Fruit fly (Drosophila melanogaster): Measurements from ENCODE around the gene hang.
A peak's percentile ranks its signal among the peaks of the same experiment; 100 is the strongest.

hang gene

DNA sequence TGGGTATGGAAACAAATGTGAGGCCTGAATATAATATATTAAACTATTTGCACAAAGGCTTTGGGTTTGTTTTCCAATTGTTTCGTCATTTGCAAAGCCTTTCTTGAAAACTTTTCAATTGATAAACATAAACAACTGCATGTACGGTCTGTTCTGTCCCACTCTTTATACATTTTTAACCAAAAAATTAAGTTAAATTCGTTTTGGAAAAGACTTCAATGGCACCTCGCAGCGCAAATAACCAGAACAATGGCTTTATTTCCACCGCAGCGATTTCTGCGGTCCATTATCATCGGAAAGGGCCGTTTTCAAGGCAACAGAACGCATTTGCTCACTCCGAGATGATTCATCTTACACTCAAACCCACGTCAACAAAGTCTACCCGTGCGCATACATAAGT lies 1.8 kb upstream of the hang start:
- TF ChIP-seq CTCF (optimal IDR thresholded peaks at IDR 0.05) (no peak), CG8478 (optimal IDR thresholded peaks at IDR 0.05) (no peak)

DNA sequence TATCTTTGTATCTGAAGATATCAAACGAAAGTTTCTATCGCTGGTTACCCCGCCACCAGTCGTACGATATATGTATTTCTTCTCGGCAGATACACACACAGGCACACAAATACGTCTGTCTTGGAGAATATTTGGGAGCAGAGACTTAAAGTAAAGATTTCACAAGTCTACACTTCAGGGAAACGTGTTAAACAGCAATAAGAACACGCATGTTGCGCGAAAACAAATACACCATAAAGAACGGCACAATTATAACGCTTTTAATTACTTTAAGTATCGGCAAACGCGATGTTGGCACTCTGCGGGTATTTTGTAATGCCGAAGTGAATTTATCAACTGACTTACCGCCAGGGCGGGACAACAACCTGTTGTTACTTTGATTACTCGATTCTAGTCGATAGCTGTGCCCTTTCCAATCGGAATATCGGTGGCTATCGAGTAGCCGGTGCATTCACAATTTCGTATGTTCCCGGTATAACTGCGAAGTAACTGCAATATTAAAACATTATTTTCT lies 675 bp upstream of the hang start, which contains the start of gene AnxB11:
TSS of gene AnxB11 (minus strand) at position 367 of the 514 bp plus-strand sequence.
- TF ChIP-seq CTCF (optimal IDR thresholded peaks at IDR 0.05) (no peak), CG8478 (optimal IDR thresholded peaks at IDR 0.05) (no peak)

DNA sequence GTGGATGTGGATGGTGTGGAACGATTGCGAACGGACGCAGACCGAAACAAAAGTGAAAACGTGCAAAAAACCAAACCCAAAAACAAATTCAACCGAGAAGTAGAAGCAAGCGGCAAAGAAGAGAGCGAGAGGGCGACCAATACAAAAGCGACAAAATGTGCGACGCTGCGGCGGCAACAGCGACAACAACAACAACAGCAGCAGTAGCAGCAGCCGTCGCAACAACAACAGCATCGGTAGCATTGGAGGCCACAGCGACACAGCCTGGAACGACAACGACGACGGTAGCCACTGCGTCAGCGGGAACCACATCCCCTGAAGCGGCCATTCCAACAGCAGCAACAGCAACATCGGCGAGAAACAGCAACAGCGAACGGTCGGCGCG lies 486 bp downstream of the hang start:
- no peak for TF ChIP-seq CTCF (optimal IDR thresholded peaks at IDR 0.05)
- TF ChIP-seq CG8478 (optimal IDR thresholded peaks at IDR 0.05) = no peak

DNA sequence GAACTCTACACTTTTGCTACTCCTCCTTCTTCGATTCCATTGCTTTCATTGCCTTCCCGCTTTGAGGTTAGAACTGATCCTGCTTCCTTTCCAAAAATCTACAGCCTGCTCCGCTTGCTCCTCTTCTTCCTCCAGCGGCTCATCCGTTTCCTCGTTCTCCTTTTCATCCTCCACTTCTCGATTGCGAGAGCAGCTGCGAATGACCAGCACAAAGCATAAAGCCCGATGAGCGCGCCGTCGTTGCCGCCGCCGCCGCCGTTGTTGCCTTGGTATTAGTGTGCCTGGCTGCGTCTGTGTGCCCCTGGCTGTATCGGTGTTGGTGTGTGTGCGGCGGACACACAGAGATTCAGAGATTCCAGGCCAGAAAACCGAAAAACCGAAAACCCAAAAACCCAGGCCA lies 1.7 kb downstream of the hang start:
- TF ChIP-seq CG8478 (optimal IDR thresholded peaks at IDR 0.05) (no peak), CTCF (optimal IDR thresholded peaks at IDR 0.05) (no peak)

DNA sequence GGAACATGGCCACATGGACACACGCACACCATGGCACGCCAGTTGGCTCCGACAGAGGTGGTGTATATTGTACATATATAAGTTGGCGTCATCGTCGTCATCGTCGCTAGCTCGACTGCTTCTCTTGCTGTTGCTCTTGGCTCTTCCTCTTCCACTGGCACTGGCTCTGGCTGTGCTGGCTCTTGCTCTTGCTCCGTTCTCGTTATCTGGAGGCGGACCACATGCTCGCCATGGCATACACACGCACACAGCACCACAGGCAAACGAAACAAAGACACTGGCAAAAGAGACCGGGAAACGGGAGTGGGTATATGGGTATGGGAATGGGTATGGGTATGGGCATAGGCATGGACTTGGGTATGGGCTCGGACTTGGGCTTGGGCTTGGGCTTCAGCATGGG lies 2.5 kb downstream of the hang start:
- TF ChIP-seq CTCF (optimal IDR thresholded peaks at IDR 0.05) (no peak), CG8478 (optimal IDR thresholded peaks at IDR 0.05) (no peak)

DNA sequence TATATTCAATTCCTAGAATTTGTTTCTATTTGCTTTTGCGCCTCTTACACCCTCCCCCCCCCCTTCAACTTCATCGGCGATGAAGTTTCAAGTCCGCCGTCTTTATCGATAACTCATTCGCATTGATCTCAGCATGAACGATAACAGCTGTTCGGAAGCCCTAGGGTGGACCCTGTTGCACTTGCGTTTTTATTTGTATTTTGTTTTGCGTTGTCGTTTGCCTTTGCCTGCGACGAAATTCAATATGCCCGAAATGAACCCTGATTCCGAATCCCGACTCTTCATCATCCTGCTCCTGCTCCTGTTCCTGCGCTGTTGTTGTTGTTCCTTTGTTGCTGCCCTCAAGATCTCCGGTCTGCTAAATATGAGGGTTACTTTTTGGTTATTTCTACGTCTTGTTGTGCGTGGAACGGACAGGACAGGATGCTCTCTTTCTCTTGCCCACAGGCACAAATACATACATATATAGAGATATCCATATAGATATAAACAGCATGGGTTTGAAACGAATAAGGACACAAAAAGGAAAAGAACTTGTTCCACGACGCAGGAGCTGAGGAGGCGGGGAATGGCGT lies 3.9 kb downstream of the hang start:
- no peak for TF ChIP-seq CTCF (optimal IDR thresholded peaks at IDR 0.05)
- TF ChIP-seq CG8478 (optimal IDR thresholded peaks at IDR 0.05) = no peak

DNA sequence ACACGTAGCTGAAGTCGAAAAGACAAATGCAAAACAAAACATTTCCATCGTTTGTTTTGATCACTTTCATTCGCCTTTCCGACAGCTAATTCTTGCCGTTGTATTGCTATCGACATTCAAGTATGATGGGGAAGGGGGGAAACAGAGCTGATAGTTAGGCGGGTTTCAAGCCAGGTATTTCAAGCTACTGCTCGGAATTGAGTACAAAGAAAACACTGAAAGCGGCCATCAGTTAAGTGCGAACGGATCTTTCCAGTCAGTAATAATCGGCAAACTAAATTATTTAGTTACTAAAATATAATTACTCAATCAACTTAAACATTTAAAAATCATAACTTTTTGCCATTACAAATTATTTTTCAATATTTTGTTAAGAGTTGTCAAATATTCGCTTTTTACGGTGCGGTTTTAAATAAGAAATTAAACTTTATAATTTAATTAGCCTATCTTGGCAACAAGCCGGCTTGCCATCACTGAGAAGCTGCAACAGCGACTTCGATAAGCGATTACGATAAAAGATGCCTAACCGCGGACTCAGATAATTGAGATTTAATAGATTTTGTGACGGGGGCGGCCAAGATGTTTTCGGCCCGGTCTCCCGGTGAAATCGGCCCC lies 5.3 kb downstream of the hang start:
- TF ChIP-seq CG8478 (optimal IDR thresholded peaks at IDR 0.05) (no peak), CTCF (optimal IDR thresholded peaks at IDR 0.05) (no peak)

DNA sequence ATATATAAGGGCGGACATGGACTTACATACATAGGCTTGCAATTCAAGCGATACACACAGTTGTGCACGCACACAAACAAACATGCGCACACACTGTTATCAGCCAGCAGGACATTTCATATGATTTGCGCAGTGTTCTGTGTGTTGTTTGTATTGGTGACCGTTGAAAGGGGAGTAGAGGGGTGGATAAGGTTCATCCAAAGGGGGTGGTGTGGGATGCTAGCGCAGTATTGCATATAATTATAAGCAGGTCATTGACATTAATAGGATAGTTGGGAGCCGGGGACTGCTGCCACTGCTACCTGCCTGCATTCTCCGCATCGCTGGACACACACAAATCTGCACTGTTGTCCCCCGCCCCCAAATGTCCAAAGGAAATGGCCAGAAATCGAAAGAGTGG lies 5.8 kb downstream of the hang start:
- TF ChIP-seq CG8478 (optimal IDR thresholded peaks at IDR 0.05) (no peak), CTCF (optimal IDR thresholded peaks at IDR 0.05) (no peak)

DNA sequence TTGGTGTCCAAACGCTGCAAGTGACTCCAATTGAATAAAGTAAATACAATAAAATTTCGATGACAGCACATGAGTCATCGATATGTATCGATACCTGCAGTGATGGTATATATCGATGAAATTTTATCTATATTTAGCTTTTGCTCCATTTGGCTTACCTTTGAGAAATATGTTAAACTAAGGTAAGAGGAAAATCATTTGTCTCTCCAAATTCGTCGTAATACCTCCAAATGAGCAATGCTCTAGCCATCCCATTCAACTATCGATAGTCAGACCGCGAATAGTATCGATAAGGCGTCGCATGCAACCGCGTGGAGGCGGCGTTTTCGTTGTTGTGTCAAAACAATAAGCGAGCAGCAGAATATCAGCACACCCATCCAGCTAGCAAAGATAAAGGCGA lies 18.6 kb downstream of the hang start, which contains the start of the genes Cdc50 and rngo:
TSS of gene Cdc50 (minus strand) at position 52 of the 400 bp plus-strand sequence.
TSS of gene rngo (plus strand) at position 189 of the 400 bp plus-strand sequence.
- TF ChIP-seq CG8478 (optimal IDR thresholded peaks at IDR 0.05) (no peak), CTCF (optimal IDR thresholded peaks at IDR 0.05) (no peak)

DNA sequence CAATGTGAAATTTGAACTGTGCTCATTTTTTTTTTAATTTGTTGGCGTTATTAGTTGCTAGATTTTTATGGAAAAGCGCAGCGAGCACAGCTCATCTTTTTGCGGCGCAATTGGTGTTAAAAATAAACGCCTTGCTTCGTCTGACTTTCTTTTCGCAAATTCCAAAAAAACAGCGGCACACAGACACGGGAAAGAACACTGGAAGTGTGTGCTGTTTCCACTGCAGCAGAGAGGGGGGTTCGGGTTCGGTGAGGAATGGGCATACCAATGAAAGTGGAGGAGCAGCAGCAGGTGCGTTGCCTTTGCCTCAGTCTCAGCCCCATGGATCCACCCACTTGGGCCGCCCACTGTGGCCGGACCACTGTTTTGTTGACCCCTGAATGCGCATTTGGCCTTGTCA lies 19.7 kb downstream of the hang start:
- no peak for TF ChIP-seq CG8478 (optimal IDR thresholded peaks at IDR 0.05)
- no peak for TF ChIP-seq CTCF (optimal IDR thresholded peaks at IDR 0.05)

DNA sequence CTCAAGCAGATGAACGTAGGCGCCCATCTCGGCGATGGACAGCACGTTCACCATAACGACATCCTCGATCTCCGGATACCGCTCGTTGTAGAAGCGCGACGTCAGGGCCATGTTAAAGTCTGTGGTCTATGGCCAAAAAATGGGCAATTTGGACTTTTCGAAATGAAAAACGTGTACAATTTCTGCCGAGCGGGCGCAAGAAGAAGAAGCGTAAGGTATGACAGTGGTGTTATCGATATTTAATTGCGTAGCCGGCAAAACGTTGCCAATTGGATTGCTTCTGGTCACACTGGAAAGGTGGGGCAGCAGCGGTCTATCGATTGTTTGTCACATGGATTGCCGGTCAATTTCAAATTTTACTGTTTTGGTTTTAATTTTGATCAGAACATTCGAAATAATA lies 24.1 kb downstream of the hang start, which contains the start of gene eIF2alpha:
TSS of gene eIF2alpha (minus strand) at position 225 of the 400 bp plus-strand sequence.
- TF ChIP-seq CTCF (optimal IDR thresholded peaks at IDR 0.05) = peak; percentile 10 to 13
- TF ChIP-seq CG8478 (optimal IDR thresholded peaks at IDR 0.05) = no peak

DNA sequence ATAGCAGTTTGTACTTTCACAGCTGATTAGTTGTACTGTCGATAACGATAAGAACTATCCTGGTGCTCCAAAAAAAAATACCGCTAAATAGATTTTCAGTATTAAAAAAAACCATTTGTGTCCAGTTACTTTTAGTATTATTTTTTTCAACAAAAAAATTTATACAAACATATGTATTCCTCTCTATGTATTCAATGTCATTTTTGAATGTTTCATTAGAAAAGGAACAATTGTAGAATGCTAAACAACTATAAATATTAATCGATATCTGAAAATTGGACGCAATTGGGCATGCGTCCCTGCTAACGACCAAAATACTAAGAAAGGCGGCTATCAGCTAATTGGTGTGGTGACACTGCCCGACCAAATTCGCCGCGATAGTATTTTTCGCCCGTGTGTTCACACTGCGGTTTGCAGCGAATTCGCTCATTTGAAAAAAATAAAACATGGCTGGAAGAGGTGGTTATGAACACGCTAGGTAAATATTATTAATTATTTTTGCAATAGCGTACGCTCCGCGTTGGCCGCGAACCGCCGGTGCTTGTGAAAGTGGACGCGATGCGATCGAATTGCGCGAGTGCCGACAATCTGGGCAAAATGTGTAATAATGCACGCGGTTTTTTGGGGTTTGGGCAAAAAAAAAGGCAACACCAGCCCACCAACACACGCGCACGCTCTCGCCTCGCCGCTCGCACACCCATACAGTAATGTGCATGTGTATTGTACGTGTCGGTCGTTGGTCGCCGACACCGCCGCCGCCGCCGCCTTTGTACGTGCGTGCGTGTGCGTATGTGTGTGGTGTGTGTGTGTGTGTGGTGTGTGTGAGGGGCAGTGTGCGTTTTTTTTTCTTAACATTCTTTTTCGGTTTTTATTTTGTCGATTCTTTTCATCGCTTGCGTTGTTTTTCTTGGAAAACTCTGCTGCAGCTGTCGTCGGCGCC lies 25.9 kb downstream of the hang start, which contains the start of the genes CG34015 and eIF4H1:
TSS of gene CG34015 (minus strand) at position 51 of the 940 bp plus-strand sequence.
TSS of gene eIF4H1 (plus strand) at position 414 of the 940 bp plus-strand sequence.
- no peak for TF ChIP-seq CG8478 (optimal IDR thresholded peaks at IDR 0.05)
- TF ChIP-seq CTCF (optimal IDR thresholded peaks at IDR 0.05) = no peak

DNA sequence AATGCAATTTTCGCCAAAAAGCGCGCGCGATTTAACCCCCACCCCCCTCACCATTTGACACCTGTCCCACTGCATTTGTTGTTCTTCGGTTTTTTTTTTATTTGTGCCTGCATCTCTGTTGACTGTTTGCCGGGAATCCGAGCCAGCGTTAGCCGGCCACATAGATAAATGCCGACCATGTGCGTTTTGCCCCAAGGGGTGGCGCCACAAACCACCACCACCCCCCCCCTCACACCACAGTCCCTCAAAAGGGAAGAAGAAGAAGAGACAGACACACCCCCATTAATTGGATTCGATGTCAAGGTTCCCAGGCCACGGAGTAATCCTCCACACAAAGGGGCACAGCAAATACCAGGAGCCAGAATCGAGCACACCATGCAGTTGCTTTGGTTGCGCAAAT lies 26.7 kb downstream of the hang start:
- no peak for TF ChIP-seq CTCF (optimal IDR thresholded peaks at IDR 0.05)
- TF ChIP-seq CG8478 (optimal IDR thresholded peaks at IDR 0.05) = no peak

DNA sequence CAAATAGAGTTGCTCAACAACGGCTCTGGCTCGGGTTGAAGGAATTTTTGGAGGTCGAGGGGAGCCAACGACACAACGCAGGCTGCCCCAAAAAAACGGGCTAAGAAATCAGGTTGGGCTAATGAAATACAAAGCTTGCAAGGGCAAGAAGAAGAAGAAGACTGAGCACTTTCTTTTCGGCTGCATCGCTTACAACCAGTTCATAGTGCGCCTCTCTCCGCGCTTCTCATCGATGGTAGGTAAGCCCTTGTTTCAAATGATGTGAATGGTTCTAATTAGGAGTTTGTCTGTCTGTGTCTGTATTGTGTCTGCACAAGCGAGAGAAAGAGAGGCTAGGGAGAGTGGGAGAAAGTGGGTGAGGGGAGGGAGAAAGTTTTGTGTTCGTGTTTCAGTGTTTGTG lies 34.0 kb downstream of the hang start:
- no peak for TF ChIP-seq CTCF (optimal IDR thresholded peaks at IDR 0.05)
- TF ChIP-seq CG8478 (optimal IDR thresholded peaks at IDR 0.05) = no peak

DNA sequence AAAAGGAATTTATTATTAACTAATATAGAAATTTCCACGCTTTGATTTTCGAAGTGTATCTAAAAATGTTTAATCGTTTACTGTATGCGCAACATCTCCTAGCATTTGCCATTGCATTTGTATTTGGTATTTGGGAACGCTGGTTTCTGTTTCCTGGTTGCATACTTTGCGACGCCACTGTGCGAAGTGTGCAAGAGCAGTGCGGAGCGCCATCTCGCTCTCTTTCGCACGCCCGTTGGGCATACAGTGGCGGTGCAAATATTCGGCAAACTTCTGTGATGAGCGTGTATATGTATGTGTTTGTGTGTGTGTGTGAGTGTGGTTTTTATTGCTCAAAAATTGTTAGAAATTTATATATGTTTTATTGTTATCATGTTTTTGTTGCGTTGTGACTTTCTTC lies 35.9 kb downstream of the hang start:
- TF ChIP-seq CG8478 (optimal IDR thresholded peaks at IDR 0.05) (no peak), CTCF (optimal IDR thresholded peaks at IDR 0.05) (no peak)

Data from S2 (cell line).